Fruit fly (Drosophila melanogaster): ENCODE results near the gene CG34308.

CG34308 gene

DNA sequence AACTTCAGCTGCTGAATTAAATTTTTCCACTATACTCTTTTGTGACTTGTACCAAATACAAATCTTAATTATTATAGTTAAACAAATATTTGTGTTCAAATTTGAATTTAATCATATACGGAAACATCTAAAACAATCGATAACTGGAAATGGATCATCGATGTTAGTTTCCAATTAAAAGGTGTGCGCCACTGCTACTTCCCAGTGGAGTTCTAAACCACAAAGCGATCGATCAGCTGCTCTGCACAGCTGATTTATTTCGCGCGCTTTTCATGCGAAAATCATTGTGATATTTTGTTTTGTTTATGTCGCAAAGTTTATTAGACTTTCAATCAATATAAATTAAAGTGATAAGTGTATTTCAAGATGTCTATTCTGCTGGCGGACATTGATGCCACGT is 647 bp upstream of the CG34308 start, which contains the start of gene timeout (continued):
- TF ChIP-seq ab (GFP tag; optimal IDR thresholded peaks at IDR 0.05), result no peak
- no peak for TF ChIP-seq jumu (GFP tag; optimal IDR thresholded peaks at IDR 0.05)
- no peak; the same call in 2 of the 3 replicates for TF ChIP-seq CG7963 (GFP tag; IDR thresholded peaks at IDR 0.05; ENCODE audit: partially characterized antibody)
- TF ChIP-seq C15 (GFP tag; IDR thresholded peaks at IDR 0.05), result no peak
- TF ChIP-seq croc (GFP tag; conservative IDR thresholded peaks at IDR 0.05), result no peak
- TF ChIP-seq zen (tag; optimal IDR thresholded peaks at IDR 0.05), result peak; percentile 66
- TF ChIP-seq p53 (GFP tag; optimal IDR thresholded peaks at IDR 0.05), result no peak
- TF ChIP-seq NC2β (GFP tag; optimal IDR thresholded peaks at IDR 0.05), result no peak
- no peak for TF ChIP-seq Trl (optimal IDR thresholded peaks at IDR 0.05)
- TF ChIP-seq Trl (GFP tag; optimal IDR thresholded peaks at IDR 0.05), result no peak
- TF ChIP-seq Rfx (GFP tag; IDR thresholded peaks at IDR 0.05), result no peak
- no peak for TF ChIP-seq crc (GFP tag; optimal IDR thresholded peaks at IDR 0.05)
- no peak for TF ChIP-seq cas (GFP tag; IDR thresholded peaks at IDR 0.05)
- TF ChIP-seq vvl (GFP tag; IDR thresholded peaks at IDR 0.05), result peak; percentile 88
- peak; percentile 3 for TF ChIP-seq grau (tag; optimal IDR thresholded peaks at IDR 0.05)
- no peak for TF ChIP-seq CG3726 (GFP tag; IDR thresholded peaks at IDR 0.05)
- TF ChIP-seq gce (GFP tag; IDR thresholded peaks at IDR 0.05), result no peak
- no peak for TF ChIP-seq CG12769 (tag; optimal IDR thresholded peaks at IDR 0.05)
- TF ChIP-seq Deaf1 (tag; optimal IDR thresholded peaks at IDR 0.05), result no peak
- TF ChIP-seq psq (GFP tag; optimal IDR thresholded peaks at IDR 0.05), result no peak
- TF ChIP-seq cg (GFP tag; optimal IDR thresholded peaks at IDR 0.05), result no peak
- TF ChIP-seq Taf1 (GFP tag; IDR thresholded peaks at IDR 0.05), result no peak
- no peak for TF ChIP-seq lilli (GFP tag; optimal IDR thresholded peaks at IDR 0.05)
- TF ChIP-seq B-H1 (GFP tag; IDR thresholded peaks at IDR 0.05), result no peak
- no peak for TF ChIP-seq CG12155 (GFP tag; optimal IDR thresholded peaks at IDR 0.05)
- TF ChIP-seq CG18764 (GFP tag; optimal IDR thresholded peaks at IDR 0.05), result no peak
- TF ChIP-seq ase (GFP tag; IDR thresholded peaks at IDR 0.05), result no peak
- TF ChIP-seq wdn (GFP tag; IDR thresholded peaks at IDR 0.05), result no peak
- TF ChIP-seq Doc3 (GFP tag; IDR thresholded peaks at IDR 0.05; ENCODE audit: partially characterized antibody), result peak; percentile 68
- no peak for TF ChIP-seq Sox102F (GFP tag; optimal IDR thresholded peaks at IDR 0.05)
- no peak for TF ChIP-seq tin (GFP tag; optimal IDR thresholded peaks at IDR 0.05)
- no peak for TF ChIP-seq Hr78 (GFP tag; optimal IDR thresholded peaks at IDR 0.05)
- no peak for TF ChIP-seq CG10321 (GFP tag; IDR thresholded peaks at IDR 0.05)
- TF ChIP-seq CG11504 (tag; optimal IDR thresholded peaks at IDR 0.05), result peak; percentile 35
- TF ChIP-seq CG4820 (GFP tag; optimal IDR thresholded peaks at IDR 0.05), result no peak
- no peak for TF ChIP-seq CG7271 (tag; optimal IDR thresholded peaks at IDR 0.05)
- no peak for TF ChIP-seq CrebB (tag; optimal IDR thresholded peaks at IDR 0.05)
- TF ChIP-seq lbe (GFP tag; optimal IDR thresholded peaks at IDR 0.05), result no peak
- TF ChIP-seq CG12659 (GFP tag; optimal IDR thresholded peaks at IDR 0.05), result no peak
- no peak for TF ChIP-seq Hr39 (optimal IDR thresholded peaks at IDR 0.05)
- no peak for TF ChIP-seq CG13624 (GFP tag; optimal IDR thresholded peaks at IDR 0.05)
- TF ChIP-seq gt (GFP tag; IDR thresholded peaks at IDR 0.05), result no peak
- TF ChIP-seq Mes4 (GFP tag; optimal IDR thresholded peaks at IDR 0.05), result no peak
- no peak for TF ChIP-seq yki (optimal IDR thresholded peaks at IDR 0.05)
- no peak for TF ChIP-seq Dfd (GFP tag; optimal IDR thresholded peaks at IDR 0.05)
- no peak for TF ChIP-seq PHDP (tag; optimal IDR thresholded peaks at IDR 0.05)
- TF ChIP-seq Meics (GFP tag; optimal IDR thresholded peaks at IDR 0.05), result no peak
- TF ChIP-seq Drgx (GFP tag; IDR thresholded peaks at IDR 0.05), result no peak
- no peak for TF ChIP-seq CG15269 (tag; optimal IDR thresholded peaks at IDR 0.05)
- TF ChIP-seq CG6689 (GFP tag; IDR thresholded peaks at IDR 0.05), result no peak
- no peak for TF ChIP-seq bcd (GFP tag; optimal IDR thresholded peaks at IDR 0.05)
- TF ChIP-seq tx (GFP tag; optimal IDR thresholded peaks at IDR 0.05), result no peak
- TF ChIP-seq CG43689 (GFP tag; IDR thresholded peaks at IDR 0.05), result no peak
- no peak for TF ChIP-seq seq (GFP tag; IDR thresholded peaks at IDR 0.05)

Measured in whole organism, embryonic.